Fruit fly (Drosophila melanogaster) whole organism: ENCODE results near the gene Imp.

ENCODE experiments used
- CG8478 ChIP-seq: fragments of >200 bp; optimal IDR thresholded peaks from 2 replicates; lab custom pipeline; 2018; ENCODE audit warnings: inconsistent platforms
- pan ChIP-seq: fragments of >200 bp; optimal IDR thresholded peaks from 2 replicates; lab custom pipeline; 2017
- psq ChIP-seq: fragments of >200 bp; optimal IDR thresholded peaks from 2 replicates; lab custom pipeline; 2017
- usp ChIP-seq: fragments of >200 bp; optimal IDR thresholded peaks from 2 replicates; lab custom pipeline; 2017; ENCODE audit warnings: missing biosample characterization, missing genetic modification characterization, mixed read lengths

DNA sequence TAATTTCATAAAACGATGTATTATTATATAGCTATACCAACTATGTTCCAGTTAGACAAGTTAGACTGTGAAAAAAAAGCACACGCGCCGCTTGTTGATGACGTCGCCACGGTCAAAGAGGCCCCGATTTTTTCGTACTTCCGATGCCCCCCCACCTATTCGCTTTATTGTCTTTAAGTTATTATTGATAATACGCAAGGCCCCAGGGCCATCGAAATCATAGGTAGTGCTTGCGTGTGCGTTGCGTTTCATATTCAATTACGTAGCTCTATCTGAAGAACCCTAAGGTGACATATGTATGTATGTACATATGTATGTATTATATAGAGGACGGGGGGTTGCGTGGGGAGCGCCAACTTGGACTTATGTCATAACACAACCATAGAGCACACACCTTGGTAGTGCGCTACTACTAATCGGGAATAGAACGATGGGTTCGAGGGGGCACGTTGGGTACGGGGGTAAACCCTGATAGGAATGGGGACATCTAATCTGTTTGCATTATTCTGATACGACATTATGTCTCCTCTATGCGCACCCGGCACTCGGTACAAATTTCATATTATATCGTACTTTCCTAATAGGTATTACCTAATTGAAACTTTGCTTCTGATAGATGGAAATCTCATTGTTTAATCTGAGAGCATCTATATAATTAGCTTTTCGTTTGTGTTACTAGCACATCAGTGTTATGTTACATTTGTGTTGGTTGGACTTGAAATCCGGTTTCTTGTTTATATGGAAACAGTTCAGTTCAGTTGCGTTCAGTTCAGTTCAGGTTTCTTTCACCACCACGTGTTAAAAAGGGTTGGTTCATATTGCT, 84.3 kb downstream of the Imp start:
- TF ChIP-seq psq (no peak), CG8478 (no peak), usp (no peak), pan (lab: Kevin White, UChicago) (no peak)
